Worm (Caenorhabditis elegans) whole organism, L2 larva: Measurements from ENCODE around the gene pnk-4.

ENCODE experiments used
- C34F6.9 ChIP-seq: fragments of 150-350 bp; optimal IDR thresholded peaks from 2 replicates; lab custom pipeline; 2014; ENCODE audit warnings: missing biosample characterization, missing genetic modification characterization
- F13H6.1 ChIP-seq: sonication (generic microtip); optimal IDR thresholded peaks from 2 replicates; lab custom pipeline; 2016; ENCODE audit warnings: missing genetic modification characterization, missing compliant biosample characterization
- R02D3.7 ChIP-seq: fragments of 150-350 bp; optimal IDR thresholded peaks from 2 replicates; lab custom pipeline; 2014; ENCODE audit warnings: missing biosample characterization, missing genetic modification characterization
- Y55F3AM.14 ChIP-seq: fragments of 200-800 bp; sonication (Bioruptor generic); optimal IDR thresholded peaks from 2 replicates; lab custom pipeline; 2018; ENCODE audit warnings: mild to moderate bottlenecking, missing genetic modification characterization, missing compliant biosample characterization
- ZK546.5 ChIP-seq: sonication (generic microtip); optimal IDR thresholded peaks from 2 replicates; lab custom pipeline; 2017; ENCODE audit warnings: missing biosample characterization, missing genetic modification characterization
- alr-1 ChIP-seq: fragments of 150-350 bp; optimal IDR thresholded peaks from 2 replicates; lab custom pipeline; 2014; ENCODE audit warnings: missing biosample characterization, missing genetic modification characterization
- aly-2 ChIP-seq: fragments of 150-350 bp; optimal IDR thresholded peaks from 2 replicates; lab custom pipeline; 2014; ENCODE audit warnings: missing biosample characterization, missing genetic modification characterization
- ama-1 ChIP-seq: fragments of 150-350 bp; optimal IDR thresholded peaks from 2 replicates; lab custom pipeline; 2018; ENCODE audit warnings: inconsistent platforms
- blmp-1 ChIP-seq: sonication (generic microtip); optimal IDR thresholded peaks from 2 replicates; lab custom pipeline; 2017; ENCODE audit warnings: missing genetic modification characterization, mild to moderate bottlenecking, missing compliant biosample characterization, antibody characterized with exemption, moderate library complexity; ENCODE audit not compliant: insufficient read depth
- ceh-16 ChIP-seq: fragments of 150-350 bp; optimal IDR thresholded peaks from 2 replicates; lab custom pipeline; 2014; ENCODE audit warnings: missing biosample characterization, missing genetic modification characterization
- ceh-82 ChIP-seq: fragments of 150-350 bp; optimal IDR thresholded peaks from 2 replicates; lab custom pipeline; 2014; ENCODE audit warnings: missing biosample characterization, missing genetic modification characterization
- crh-2 ChIP-seq: sonication (generic microtip); optimal IDR thresholded peaks from 2 replicates; lab custom pipeline; 2017; ENCODE audit warnings: missing biosample characterization, missing genetic modification characterization
- dmd-4 ChIP-seq: sonication (generic microtip); optimal IDR thresholded peaks from 2 replicates; lab custom pipeline; 2017; ENCODE audit warnings: missing biosample characterization, missing genetic modification characterization
- egl-27 ChIP-seq: sonication (generic microtip); optimal IDR thresholded peaks from 3 replicates; lab custom pipeline; 2017; ENCODE audit warnings: missing biosample characterization, missing genetic modification reagents, missing genetic modification characterization
- elt-1 ChIP-seq: fragments of 150-350 bp; optimal IDR thresholded peaks from 2 replicates; lab custom pipeline; 2014; ENCODE audit warnings: missing biosample characterization, missing genetic modification characterization
- elt-3 ChIP-seq: sonication (generic microtip); optimal IDR thresholded peaks from 2 replicates; lab custom pipeline; 2017; ENCODE audit warnings: missing biosample characterization, missing genetic modification characterization
- fos-1 ChIP-seq: fragments of 150-350 bp; optimal IDR thresholded peaks from 2 replicates; lab custom pipeline; 2014; ENCODE audit warnings: missing biosample characterization, missing genetic modification characterization
- gmeb-1 ChIP-seq: fragments of 150-350 bp; optimal IDR thresholded peaks from 2 replicates; lab custom pipeline; 2014; ENCODE audit warnings: missing biosample characterization, missing genetic modification characterization
- lin-11 ChIP-seq: fragments of 150-350 bp; sonication (generic microtip); optimal IDR thresholded peaks from 2 replicates; lab custom pipeline; 2014; ENCODE audit warnings: missing biosample characterization, missing genetic modification characterization, inconsistent platforms, mixed read lengths
- lin-13 ChIP-seq: fragments of 150-350 bp; optimal IDR thresholded peaks from 2 replicates; lab custom pipeline; 2014; ENCODE audit warnings: missing biosample characterization, missing genetic modification reagents, missing genetic modification characterization
- lin-39 ChIP-seq: fragments of 150-350 bp; optimal IDR thresholded peaks from 2 replicates; lab custom pipeline; 2014; ENCODE audit warnings: missing biosample characterization, missing genetic modification reagents, missing genetic modification characterization
- lsy-2 ChIP-seq, 2 experiments: fragments of 150-350 bp in 1 of 2; sonication (generic microtip) in 1 of 2; optimal IDR thresholded peaks; 2 replicates each; lab custom pipeline; 2014 to 2017; ENCODE audit warnings: missing biosample characterization in 2 of 2, missing genetic modification characterization in 2 of 2
- mab-5 ChIP-seq: fragments of 150-350 bp; optimal IDR thresholded peaks from 2 replicates; lab custom pipeline; 2014; ENCODE audit warnings: missing biosample characterization, missing genetic modification characterization
- mbf-1 ChIP-seq: sonication (generic microtip); optimal IDR thresholded peaks from 2 replicates; lab custom pipeline; 2017; ENCODE audit warnings: missing biosample characterization, missing genetic modification characterization
- mdl-1 ChIP-seq, 2 experiments: fragments of 150-350 bp in 1 of 2; sonication (generic microtip) in 1 of 2; optimal IDR thresholded peaks; 2 replicates each; lab custom pipeline; 2017; ENCODE audit warnings: missing biosample characterization in 2 of 2, missing genetic modification characterization in 2 of 2
- nhr-10 ChIP-seq: sonication (generic microtip); optimal IDR thresholded peaks from 2 replicates; lab custom pipeline; 2017; ENCODE audit warnings: missing biosample characterization, missing genetic modification characterization
- nhr-11 ChIP-seq: fragments of 150-350 bp; optimal IDR thresholded peaks from 2 replicates; lab custom pipeline; 2014; ENCODE audit warnings: missing biosample characterization, missing genetic modification characterization
- nhr-12 ChIP-seq: fragments of 150-350 bp; optimal IDR thresholded peaks from 2 replicates; lab custom pipeline; 2014; ENCODE audit warnings: missing biosample characterization, missing genetic modification characterization
- nhr-129 ChIP-seq: fragments of 150-350 bp; optimal IDR thresholded peaks from 2 replicates; lab custom pipeline; 2014; ENCODE audit warnings: missing biosample characterization, missing genetic modification characterization
- nhr-21 ChIP-seq: fragments of 150-350 bp; optimal IDR thresholded peaks from 2 replicates; lab custom pipeline; 2014; ENCODE audit warnings: missing biosample characterization, missing genetic modification characterization
- nhr-23 ChIP-seq: fragments of 150-350 bp; optimal IDR thresholded peaks from 2 replicates; lab custom pipeline; 2014; ENCODE audit warnings: missing biosample characterization, missing genetic modification reagents, missing genetic modification characterization
- nhr-237 ChIP-seq: fragments of 150-350 bp; optimal IDR thresholded peaks from 2 replicates; lab custom pipeline; 2014; ENCODE audit warnings: missing biosample characterization, missing genetic modification characterization
- nhr-25 ChIP-seq: fragments of 150-350 bp; sonication (generic microtip); optimal IDR thresholded peaks from 3 replicates; lab custom pipeline; 2014; ENCODE audit warnings: missing biosample characterization, missing genetic modification characterization
- nhr-6 ChIP-seq: fragments of 150-350 bp; optimal IDR thresholded peaks from 2 replicates; lab custom pipeline; 2014; ENCODE audit warnings: missing biosample characterization, missing genetic modification characterization
- nhr-77 ChIP-seq: fragments of 150-350 bp; optimal IDR thresholded peaks from 2 replicates; lab custom pipeline; 2014; ENCODE audit warnings: missing biosample characterization, missing genetic modification characterization
- peb-1 ChIP-seq: fragments of 150-350 bp; optimal IDR thresholded peaks from 2 replicates; lab custom pipeline; 2014; ENCODE audit warnings: missing biosample characterization, missing genetic modification characterization
- sem-4 ChIP-seq: fragments of 150-350 bp; optimal IDR thresholded peaks from 2 replicates; lab custom pipeline; 2014; ENCODE audit warnings: missing biosample characterization, missing genetic modification reagents, missing genetic modification characterization
- skn-1 ChIP-seq: sonication (generic microtip); optimal IDR thresholded peaks from 2 replicates; lab custom pipeline; 2017; ENCODE audit warnings: missing biosample characterization, missing genetic modification characterization
- sma-3 ChIP-seq: sonication (generic microtip); optimal IDR thresholded peaks from 2 replicates; lab custom pipeline; 2016; ENCODE audit warnings: missing genetic modification reagents, missing genetic modification characterization, missing compliant biosample characterization
- sma-9 ChIP-seq, 2 experiments: fragments of 150-350 bp in 1 of 2; sonication (generic microtip) in 1 of 2; optimal IDR thresholded peaks; 2 replicates each; lab custom pipeline; 2014 to 2016; ENCODE audit warnings: missing genetic modification characterization in 2 of 2, mild to moderate bottlenecking in 1 of 2, missing biosample characterization in 1 of 2, missing compliant biosample characterization in 1 of 2, missing genetic modification reagents in 1 of 2, moderate library complexity in 1 of 2
- snpc-4 ChIP-seq: fragments of 150-350 bp; optimal IDR thresholded peaks from 2 replicates; lab custom pipeline; 2014; ENCODE audit warnings: missing biosample characterization, missing genetic modification characterization
- unc-39 ChIP-seq: fragments of 150-350 bp; optimal IDR thresholded peaks from 2 replicates; lab custom pipeline; 2014; ENCODE audit warnings: missing biosample characterization, missing genetic modification characterization
- unc-55 ChIP-seq: fragments of 150-350 bp; sonication (generic microtip); optimal IDR thresholded peaks from 3 replicates; lab custom pipeline; 2014; ENCODE audit warnings: missing biosample characterization, missing genetic modification reagents, missing genetic modification characterization
- unc-62 ChIP-seq: fragments of 150-350 bp; optimal IDR thresholded peaks from 2 replicates; lab custom pipeline; 2014; ENCODE audit warnings: missing biosample characterization, missing genetic modification reagents, missing genetic modification characterization
- zag-1 ChIP-seq: fragments of 150-350 bp; optimal IDR thresholded peaks from 2 replicates; lab custom pipeline; 2014; ENCODE audit warnings: missing biosample characterization, missing genetic modification characterization
- ztf-1 ChIP-seq: fragments of 200-800 bp; sonication (Bioruptor generic); conservative IDR thresholded peaks from 2 replicates; pipeline ENCODE4 v1.3.6; 2022; ENCODE audit warnings: missing genetic modification characterization, missing compliant biosample characterization
- ztf-11 ChIP-seq: sonication (generic microtip); optimal IDR thresholded peaks from 2 replicates; lab custom pipeline; 2017; ENCODE audit warnings: missing biosample characterization, missing genetic modification characterization
- ztf-4 ChIP-seq: fragments of 150-350 bp; optimal IDR thresholded peaks from 2 replicates; lab custom pipeline; 2014; ENCODE audit warnings: missing biosample characterization, missing genetic modification characterization

The pnk-4 gene

ce11 chrX:5119246-5119645 is 31.6 kb downstream of the pnk-4 start:
- TF ChIP-seq ceh-82 (tag; lab: Kevin White, UChicago) (no peak), crh-2 (tag; lab: Kevin White, UChicago) (peak; percentile 43), elt-1 (no peak), mab-5 (no peak), peb-1 (tag; lab: Kevin White, UChicago) (no peak), nhr-77 (no peak), ztf-4 (tag; lab: Kevin White, UChicago) (peak; percentile 17), blmp-1 (tag; lab: Kevin White, UChicago) (peak; percentile 72), snpc-4 (tag; lab: Kevin White, UChicago) (no peak), ZK546.5 (tag; lab: Kevin White, UChicago) (no peak), nhr-23 (tag; lab: Kevin White, UChicago) (no peak), nhr-237 (tag; lab: Kevin White, UChicago) (no peak), lin-13 (GFP tag; lab: Kevin White, UChicago) (peak; percentile 14), Y55F3AM.14 (GFP tag; lab: Kevin White, UChicago) (peak; percentile 59), sma-9 (GFP tag; optimal IDR thresholded peaks at IDR 0.05; lab: Kevin White, UChicago) (peak; percentile 71), sma-9 (tag; optimal IDR thresholded peaks at IDR 0.05; lab: Kevin White, UChicago) (no peak), fos-1 (tag; lab: Kevin White, UChicago) (peak; percentile 55), mbf-1 (tag; lab: Kevin White, UChicago) (no peak), nhr-10 (tag; lab: Kevin White, UChicago) (no peak), F13H6.1 (tag; lab: Kevin White, UChicago) (peak; percentile 77), lin-39 (tag; lab: Kevin White, UChicago) (peak; percentile 66), nhr-6 (tag; lab: Kevin White, UChicago) (no peak), nhr-21 (peak; percentile 76), ztf-1 (no peak), nhr-11 (tag; lab: Kevin White, UChicago) (no peak), gmeb-1 (peak; percentile 40), unc-39 (no peak), unc-55 (GFP tag; lab: Kevin White, UChicago) (no peak), mdl-1 (tag; optimal IDR thresholded peaks at IDR 0.05; lab: Kevin White, UChicago) (peak in 1 of 2 experiments; percentile 50), aly-2 (tag; lab: Kevin White, UChicago) (no peak), elt-3 (tag; lab: Kevin White, UChicago) (no peak), nhr-12 (tag; lab: Kevin White, UChicago) (no peak), dmd-4 (tag; lab: Kevin White, UChicago) (no peak), ztf-11 (tag; lab: Kevin White, UChicago) (no peak), nhr-25 (tag; lab: Kevin White, UChicago) (peak; percentile 83), sma-3 (GFP tag; lab: Kevin White, UChicago) (peak; percentile 81), C34F6.9 (tag; lab: Kevin White, UChicago) (peak; percentile 20), ama-1 (lab: Kevin White, UChicago) (no peak), R02D3.7 (tag; lab: Kevin White, UChicago) (no peak), ceh-16 (tag; lab: Kevin White, UChicago) (no peak), egl-27 (no peak), sem-4 (tag; lab: Kevin White, UChicago) (peak; percentile 69), lin-11 (no peak), alr-1 (tag; lab: Kevin White, UChicago) (no peak), unc-62 (GFP tag; lab: Kevin White, UChicago) (no peak), zag-1 (tag; lab: Kevin White, UChicago) (no peak), lsy-2 (tag; optimal IDR thresholded peaks at IDR 0.05; lab: Kevin White, UChicago) (peak in 1 of 2 experiments; percentile 32), skn-1 (tag; lab: Kevin White, UChicago) (no peak), nhr-129 (tag; lab: Kevin White, UChicago) (peak; percentile 53)
